Fruit fly (Drosophila melanogaster) whole organism, pupa: ENCODE results near the gene CG33725.
A peak's percentile ranks its signal among the peaks of the same experiment; 100 is the strongest.

ENCODE experiments used
- CG10348 ChIP-seq: fragments of 200-800 bp; sonication (Bioruptor generic); IDR thresholded peaks from 2 replicates; pipeline ENCODE4 v1.3.6; 2022; ENCODE audit warnings: missing biosample characterization, missing genetic modification characterization
- CG13204 ChIP-seq: fragments of 200-800 bp; sonication (Bioruptor generic); optimal IDR thresholded peaks from 2 replicates; lab custom pipeline; 2018; ENCODE audit warnings: missing biosample characterization, mild to moderate bottlenecking, missing genetic modification characterization, moderate library complexity
- CG15710 ChIP-seq: fragments of 200-800 bp; sonication (Bioruptor generic); optimal IDR thresholded peaks from 2 replicates; lab custom pipeline; 2018; ENCODE audit warnings: missing biosample characterization, mild to moderate bottlenecking, missing genetic modification characterization, moderate library complexity
- CG17806 ChIP-seq: fragments of 200-800 bp; sonication (Bioruptor generic); optimal IDR thresholded peaks from 2 replicates; lab custom pipeline; 2018; ENCODE audit warnings: missing biosample characterization, mild to moderate bottlenecking, missing genetic modification characterization, moderate library complexity
- CG32121 ChIP-seq: fragments of 200-800 bp; sonication (Bioruptor generic); IDR thresholded peaks from 2 replicates; pipeline ENCODE4 v1.3.6; 2022; ENCODE audit warnings: missing biosample characterization, missing genetic modification characterization
- CG4496 ChIP-seq: fragments of 200-800 bp; sonication (Bioruptor generic); IDR thresholded peaks from 3 replicates; pipeline ENCODE4 v1.3.6; 2022; ENCODE audit warnings: missing biosample characterization, missing genetic modification characterization
- Pif1A ChIP-seq: fragments of 200-800 bp; sonication (Bioruptor generic); optimal IDR thresholded peaks from 3 replicates; lab custom pipeline; 2016; ENCODE audit warnings: missing biosample characterization, missing genetic modification characterization
- gl ChIP-seq: fragments of 200-800 bp; sonication (Bioruptor generic); optimal IDR thresholded peaks from 2 replicates; lab custom pipeline; 2018; ENCODE audit warnings: missing biosample characterization, mild to moderate bottlenecking, missing genetic modification characterization

- TF ChIP-seq CG17806: peak; percentile 89
- peak; percentile 79; the same call in 1 of the 2 replicates for TF ChIP-seq CG10348
- peak; percentile 61 for TF ChIP-seq gl (tag; lab: Kevin White, UChicago)
- TF ChIP-seq CG13204 (GFP tag; lab: Kevin White, UChicago): peak; percentile 60
- TF ChIP-seq CG4496: peak; percentile 96
- peak; percentile 94 for TF ChIP-seq Pif1A (GFP tag; lab: Kevin White, UChicago)
- TF ChIP-seq CG32121 (GFP tag; lab: Robert Waterston, UW): peak; percentile 95
- peak; percentile 87 for TF ChIP-seq CG15710
These were observed 8.1 kb downstream of the CG33725 start, which contains the start of gene CG10660 for dm6 chr3L:12490418-12491035.
